Worm (Caenorhabditis elegans) whole organism, L2 larva: ENCODE measurements around the gene F37A4.3.

Source experiments
- C34F6.9 ChIP-seq: fragments of 150-350 bp; optimal IDR thresholded peaks from 2 replicates; lab custom pipeline; 2014; ENCODE audit warnings: missing biosample characterization, missing genetic modification characterization
- F13H6.1 ChIP-seq: sonication (generic microtip); optimal IDR thresholded peaks from 2 replicates; lab custom pipeline; 2016; ENCODE audit warnings: missing genetic modification characterization, missing compliant biosample characterization
- R02D3.7 ChIP-seq: fragments of 150-350 bp; optimal IDR thresholded peaks from 2 replicates; lab custom pipeline; 2014; ENCODE audit warnings: missing biosample characterization, missing genetic modification characterization
- ZK546.5 ChIP-seq: sonication (generic microtip); optimal IDR thresholded peaks from 2 replicates; lab custom pipeline; 2017; ENCODE audit warnings: missing biosample characterization, missing genetic modification characterization
- alr-1 ChIP-seq: fragments of 150-350 bp; optimal IDR thresholded peaks from 2 replicates; lab custom pipeline; 2014; ENCODE audit warnings: missing biosample characterization, missing genetic modification characterization
- aly-2 ChIP-seq: fragments of 150-350 bp; optimal IDR thresholded peaks from 2 replicates; lab custom pipeline; 2014; ENCODE audit warnings: missing biosample characterization, missing genetic modification characterization
- ama-1 ChIP-seq: fragments of 150-350 bp; optimal IDR thresholded peaks from 2 replicates; lab custom pipeline; 2018; ENCODE audit warnings: inconsistent platforms
- blmp-1 ChIP-seq: sonication (generic microtip); optimal IDR thresholded peaks from 2 replicates; lab custom pipeline; 2017; ENCODE audit warnings: missing genetic modification characterization, mild to moderate bottlenecking, missing compliant biosample characterization, antibody characterized with exemption, moderate library complexity; ENCODE audit not compliant: insufficient read depth
- ceh-16 ChIP-seq: fragments of 150-350 bp; optimal IDR thresholded peaks from 2 replicates; lab custom pipeline; 2014; ENCODE audit warnings: missing biosample characterization, missing genetic modification characterization
- crh-2 ChIP-seq: sonication (generic microtip); optimal IDR thresholded peaks from 2 replicates; lab custom pipeline; 2017; ENCODE audit warnings: missing biosample characterization, missing genetic modification characterization
- dmd-4 ChIP-seq: sonication (generic microtip); optimal IDR thresholded peaks from 2 replicates; lab custom pipeline; 2017; ENCODE audit warnings: missing biosample characterization, missing genetic modification characterization
- egl-27 ChIP-seq: sonication (generic microtip); optimal IDR thresholded peaks from 3 replicates; lab custom pipeline; 2017; ENCODE audit warnings: missing biosample characterization, missing genetic modification reagents, missing genetic modification characterization
- elt-1 ChIP-seq: fragments of 150-350 bp; optimal IDR thresholded peaks from 2 replicates; lab custom pipeline; 2014; ENCODE audit warnings: missing biosample characterization, missing genetic modification characterization
- elt-3 ChIP-seq: sonication (generic microtip); optimal IDR thresholded peaks from 2 replicates; lab custom pipeline; 2017; ENCODE audit warnings: missing biosample characterization, missing genetic modification characterization
- fos-1 ChIP-seq: fragments of 150-350 bp; optimal IDR thresholded peaks from 2 replicates; lab custom pipeline; 2014; ENCODE audit warnings: missing biosample characterization, missing genetic modification characterization
- gmeb-1 ChIP-seq: fragments of 150-350 bp; optimal IDR thresholded peaks from 2 replicates; lab custom pipeline; 2014; ENCODE audit warnings: missing biosample characterization, missing genetic modification characterization
- lin-39 ChIP-seq: fragments of 150-350 bp; optimal IDR thresholded peaks from 2 replicates; lab custom pipeline; 2014; ENCODE audit warnings: missing biosample characterization, missing genetic modification reagents, missing genetic modification characterization
- lsy-2 ChIP-seq, 2 experiments: fragments of 150-350 bp in 1 of 2; sonication (generic microtip) in 1 of 2; optimal IDR thresholded peaks; 2 replicates each; lab custom pipeline; 2014 to 2017; ENCODE audit warnings: missing biosample characterization in 2 of 2, missing genetic modification characterization in 2 of 2
- mab-5 ChIP-seq: fragments of 150-350 bp; optimal IDR thresholded peaks from 2 replicates; lab custom pipeline; 2014; ENCODE audit warnings: missing biosample characterization, missing genetic modification characterization
- mbf-1 ChIP-seq: sonication (generic microtip); optimal IDR thresholded peaks from 2 replicates; lab custom pipeline; 2017; ENCODE audit warnings: missing biosample characterization, missing genetic modification characterization
- mdl-1 ChIP-seq, 2 experiments: fragments of 150-350 bp in 1 of 2; sonication (generic microtip) in 1 of 2; optimal IDR thresholded peaks; 2 replicates each; lab custom pipeline; 2017; ENCODE audit warnings: missing biosample characterization in 2 of 2, missing genetic modification characterization in 2 of 2
- nhr-10 ChIP-seq: sonication (generic microtip); optimal IDR thresholded peaks from 2 replicates; lab custom pipeline; 2017; ENCODE audit warnings: missing biosample characterization, missing genetic modification characterization
- nhr-21 ChIP-seq: fragments of 150-350 bp; optimal IDR thresholded peaks from 2 replicates; lab custom pipeline; 2014; ENCODE audit warnings: missing biosample characterization, missing genetic modification characterization
- nhr-23 ChIP-seq: fragments of 150-350 bp; optimal IDR thresholded peaks from 2 replicates; lab custom pipeline; 2014; ENCODE audit warnings: missing biosample characterization, missing genetic modification reagents, missing genetic modification characterization
- nhr-237 ChIP-seq: fragments of 150-350 bp; optimal IDR thresholded peaks from 2 replicates; lab custom pipeline; 2014; ENCODE audit warnings: missing biosample characterization, missing genetic modification characterization
- nhr-25 ChIP-seq: fragments of 150-350 bp; sonication (generic microtip); optimal IDR thresholded peaks from 3 replicates; lab custom pipeline; 2014; ENCODE audit warnings: missing biosample characterization, missing genetic modification characterization
- nhr-6 ChIP-seq: fragments of 150-350 bp; optimal IDR thresholded peaks from 2 replicates; lab custom pipeline; 2014; ENCODE audit warnings: missing biosample characterization, missing genetic modification characterization
- nhr-77 ChIP-seq: fragments of 150-350 bp; optimal IDR thresholded peaks from 2 replicates; lab custom pipeline; 2014; ENCODE audit warnings: missing biosample characterization, missing genetic modification characterization
- skn-1 ChIP-seq: sonication (generic microtip); optimal IDR thresholded peaks from 2 replicates; lab custom pipeline; 2017; ENCODE audit warnings: missing biosample characterization, missing genetic modification characterization
- snpc-4 ChIP-seq: fragments of 150-350 bp; optimal IDR thresholded peaks from 2 replicates; lab custom pipeline; 2014; ENCODE audit warnings: missing biosample characterization, missing genetic modification characterization
- unc-39 ChIP-seq: fragments of 150-350 bp; optimal IDR thresholded peaks from 2 replicates; lab custom pipeline; 2014; ENCODE audit warnings: missing biosample characterization, missing genetic modification characterization
- unc-55 ChIP-seq: fragments of 150-350 bp; sonication (generic microtip); optimal IDR thresholded peaks from 3 replicates; lab custom pipeline; 2014; ENCODE audit warnings: missing biosample characterization, missing genetic modification reagents, missing genetic modification characterization
- unc-62 ChIP-seq: fragments of 150-350 bp; optimal IDR thresholded peaks from 2 replicates; lab custom pipeline; 2014; ENCODE audit warnings: missing biosample characterization, missing genetic modification reagents, missing genetic modification characterization
- ztf-11 ChIP-seq: sonication (generic microtip); optimal IDR thresholded peaks from 2 replicates; lab custom pipeline; 2017; ENCODE audit warnings: missing biosample characterization, missing genetic modification characterization
- ztf-4 ChIP-seq: fragments of 150-350 bp; optimal IDR thresholded peaks from 2 replicates; lab custom pipeline; 2014; ENCODE audit warnings: missing biosample characterization, missing genetic modification characterization

The F37A4.3 gene

ce11 chrIII:6725489-6725888, 7.1 kb downstream of the F37A4.3 start, which contains the start of gene wdr-4:
TSS of gene wdr-4 (plus strand) at chrIII:6725789.
- TF ChIP-seq ztf-11 (tag; lab: Kevin White, UChicago) (no peak), mab-5 (tag; lab: Kevin White, UChicago) (no peak), mdl-1 (tag; optimal IDR thresholded peaks at IDR 0.05; lab: Kevin White, UChicago) (no peak), skn-1 (tag; lab: Kevin White, UChicago) (no peak), C34F6.9 (no peak), blmp-1 (tag; lab: Kevin White, UChicago) (no peak), R02D3.7 (no peak), egl-27 (tag; lab: Kevin White, UChicago) (no peak), crh-2 (tag; lab: Kevin White, UChicago) (no peak), F13H6.1 (tag; lab: Kevin White, UChicago) (no peak), dmd-4 (tag; lab: Kevin White, UChicago) (no peak), alr-1 (tag; lab: Kevin White, UChicago) (no peak), unc-55 (GFP tag; lab: Kevin White, UChicago) (no peak)

- no peak for TF ChIP-seq mbf-1 (tag; lab: Kevin White, UChicago)
- no peak for TF ChIP-seq lin-39 (tag; lab: Kevin White, UChicago)
- TF ChIP-seq fos-1 = no peak
- TF ChIP-seq F13H6.1 (tag; lab: Kevin White, UChicago) = no peak
- no peak for TF ChIP-seq unc-39 (tag; lab: Kevin White, UChicago)
- no peak for TF ChIP-seq crh-2 (tag; lab: Kevin White, UChicago)
- TF ChIP-seq ama-1 (lab: Kevin White, UChicago) = no peak
- no peak for TF ChIP-seq egl-27 (tag; lab: Kevin White, UChicago)
- TF ChIP-seq aly-2 (tag; lab: Kevin White, UChicago) = no peak
- no peak for TF ChIP-seq nhr-77 (tag; lab: Kevin White, UChicago)
Observed at ce11 chrIII:6730185-6730850, 11.9 kb downstream of the F37A4.3 start, which contains the start of the genes Y102E9.5 and odr-4. TSS of gene Y102E9.5 (minus strand) at chrIII:6730285. TSS of gene odr-4 (plus strand) at chrIII:6730800.

DNA sequence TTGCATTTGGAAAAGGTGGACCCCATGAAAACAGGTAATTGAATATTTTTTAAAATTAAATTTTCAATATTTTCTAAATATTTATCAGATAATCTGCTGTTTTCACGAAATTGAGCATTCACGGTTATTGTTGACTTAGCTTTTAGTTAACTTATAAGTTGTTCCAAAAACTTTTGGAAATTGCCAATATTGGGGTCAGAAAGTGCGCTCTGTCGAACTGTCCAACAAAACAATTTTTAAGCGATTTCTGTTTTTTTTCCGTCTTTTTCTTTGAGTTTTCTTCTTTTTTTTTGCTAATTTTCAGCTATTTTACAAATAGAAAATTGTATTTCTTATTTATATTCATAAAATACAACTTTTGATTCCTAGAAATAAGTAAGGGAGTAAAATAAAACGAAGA, 12.9 kb downstream of the F37A4.3 start:
- peak; percentile 2 for TF ChIP-seq C34F6.9
- peak in 1 of 2 experiments; percentile 16 for TF ChIP-seq lsy-2 (tag; optimal IDR thresholded peaks at IDR 0.05; lab: Kevin White, UChicago)
- no peak for TF ChIP-seq lin-39 (tag; lab: Kevin White, UChicago)

ce11 chrIII:6734420-6734819, 16.1 kb downstream of the F37A4.3 start, which contains the start of gene Y102E9.3:
TSS of gene Y102E9.3 (minus strand) at chrIII:6734520.
- TF ChIP-seq ztf-4 (tag; lab: Kevin White, UChicago) (no peak), nhr-237 (no peak), R02D3.7 (no peak)
- TF ChIP-seq, all 48 proteins: peak for 0

- TF ChIP-seq snpc-4 (tag; lab: Kevin White, UChicago) (no peak), ceh-16 (tag; lab: Kevin White, UChicago) (no peak), elt-3 (tag; lab: Kevin White, UChicago) (no peak), nhr-21 (tag; lab: Kevin White, UChicago) (no peak), nhr-10 (no peak), elt-1 (tag; lab: Kevin White, UChicago) (no peak), mdl-1 (tag; optimal IDR thresholded peaks at IDR 0.05; lab: Kevin White, UChicago) (no peak), nhr-237 (no peak), lsy-2 (tag; optimal IDR thresholded peaks at IDR 0.05; lab: Kevin White, UChicago) (no peak), skn-1 (tag; lab: Kevin White, UChicago) (no peak), unc-62 (GFP tag; lab: Kevin White, UChicago) (no peak), ZK546.5 (tag; lab: Kevin White, UChicago) (no peak), alr-1 (tag; lab: Kevin White, UChicago) (no peak), gmeb-1 (tag; lab: Kevin White, UChicago) (no peak), C34F6.9 (no peak), nhr-23 (no peak), nhr-25 (tag; lab: Kevin White, UChicago) (no peak), nhr-6 (tag; lab: Kevin White, UChicago) (no peak)
Observed at ce11 chrIII:6736566-6736965, 18.2 kb downstream of the F37A4.3 start, which contains the start of gene Y102E9.6. TSS of gene Y102E9.6 (minus strand) at chrIII:6736666.
